Worm (Caenorhabditis elegans) whole organism, L2 larva: Measurements from ENCODE around the gene osm-5.

ENCODE experiments used
- C34F6.9 ChIP-seq: fragments of 150-350 bp; optimal IDR thresholded peaks from 2 replicates; lab custom pipeline; 2014; ENCODE audit warnings: missing biosample characterization, missing genetic modification characterization
- F13H6.1 ChIP-seq: sonication (generic microtip); optimal IDR thresholded peaks from 2 replicates; lab custom pipeline; 2016; ENCODE audit warnings: missing genetic modification characterization, missing compliant biosample characterization
- Y55F3AM.14 ChIP-seq: fragments of 200-800 bp; sonication (Bioruptor generic); optimal IDR thresholded peaks from 2 replicates; lab custom pipeline; 2018; ENCODE audit warnings: mild to moderate bottlenecking, missing genetic modification characterization, missing compliant biosample characterization
- ZK546.5 ChIP-seq: sonication (generic microtip); optimal IDR thresholded peaks from 2 replicates; lab custom pipeline; 2017; ENCODE audit warnings: missing biosample characterization, missing genetic modification characterization
- aly-2 ChIP-seq: fragments of 150-350 bp; optimal IDR thresholded peaks from 2 replicates; lab custom pipeline; 2014; ENCODE audit warnings: missing biosample characterization, missing genetic modification characterization
- ama-1 ChIP-seq: fragments of 150-350 bp; optimal IDR thresholded peaks from 2 replicates; lab custom pipeline; 2018; ENCODE audit warnings: inconsistent platforms
- blmp-1 ChIP-seq: sonication (generic microtip); optimal IDR thresholded peaks from 2 replicates; lab custom pipeline; 2017; ENCODE audit warnings: missing genetic modification characterization, mild to moderate bottlenecking, missing compliant biosample characterization, antibody characterized with exemption, moderate library complexity; ENCODE audit not compliant: insufficient read depth
- ceh-16 ChIP-seq: fragments of 150-350 bp; optimal IDR thresholded peaks from 2 replicates; lab custom pipeline; 2014; ENCODE audit warnings: missing biosample characterization, missing genetic modification characterization
- crh-2 ChIP-seq: sonication (generic microtip); optimal IDR thresholded peaks from 2 replicates; lab custom pipeline; 2017; ENCODE audit warnings: missing biosample characterization, missing genetic modification characterization
- dmd-4 ChIP-seq: sonication (generic microtip); optimal IDR thresholded peaks from 2 replicates; lab custom pipeline; 2017; ENCODE audit warnings: missing biosample characterization, missing genetic modification characterization
- elt-1 ChIP-seq: fragments of 150-350 bp; optimal IDR thresholded peaks from 2 replicates; lab custom pipeline; 2014; ENCODE audit warnings: missing biosample characterization, missing genetic modification characterization
- fos-1 ChIP-seq: fragments of 150-350 bp; optimal IDR thresholded peaks from 2 replicates; lab custom pipeline; 2014; ENCODE audit warnings: missing biosample characterization, missing genetic modification characterization
- gmeb-1 ChIP-seq: fragments of 150-350 bp; optimal IDR thresholded peaks from 2 replicates; lab custom pipeline; 2014; ENCODE audit warnings: missing biosample characterization, missing genetic modification characterization
- lin-11 ChIP-seq: fragments of 150-350 bp; sonication (generic microtip); optimal IDR thresholded peaks from 2 replicates; lab custom pipeline; 2014; ENCODE audit warnings: missing biosample characterization, missing genetic modification characterization, inconsistent platforms, mixed read lengths
- lin-13 ChIP-seq: fragments of 150-350 bp; optimal IDR thresholded peaks from 2 replicates; lab custom pipeline; 2014; ENCODE audit warnings: missing biosample characterization, missing genetic modification reagents, missing genetic modification characterization
- lin-39 ChIP-seq: fragments of 150-350 bp; optimal IDR thresholded peaks from 2 replicates; lab custom pipeline; 2014; ENCODE audit warnings: missing biosample characterization, missing genetic modification reagents, missing genetic modification characterization
- lsy-2 ChIP-seq, 2 experiments: fragments of 150-350 bp in 1 of 2; sonication (generic microtip) in 1 of 2; optimal IDR thresholded peaks; 2 replicates each; lab custom pipeline; 2014 to 2017; ENCODE audit warnings: missing biosample characterization in 2 of 2, missing genetic modification characterization in 2 of 2
- mab-5 ChIP-seq: fragments of 150-350 bp; optimal IDR thresholded peaks from 2 replicates; lab custom pipeline; 2014; ENCODE audit warnings: missing biosample characterization, missing genetic modification characterization
- mbf-1 ChIP-seq: sonication (generic microtip); optimal IDR thresholded peaks from 2 replicates; lab custom pipeline; 2017; ENCODE audit warnings: missing biosample characterization, missing genetic modification characterization
- nhr-10 ChIP-seq: sonication (generic microtip); optimal IDR thresholded peaks from 2 replicates; lab custom pipeline; 2017; ENCODE audit warnings: missing biosample characterization, missing genetic modification characterization
- nhr-12 ChIP-seq: fragments of 150-350 bp; optimal IDR thresholded peaks from 2 replicates; lab custom pipeline; 2014; ENCODE audit warnings: missing biosample characterization, missing genetic modification characterization
- nhr-129 ChIP-seq: fragments of 150-350 bp; optimal IDR thresholded peaks from 2 replicates; lab custom pipeline; 2014; ENCODE audit warnings: missing biosample characterization, missing genetic modification characterization
- nhr-21 ChIP-seq: fragments of 150-350 bp; optimal IDR thresholded peaks from 2 replicates; lab custom pipeline; 2014; ENCODE audit warnings: missing biosample characterization, missing genetic modification characterization
- nhr-237 ChIP-seq: fragments of 150-350 bp; optimal IDR thresholded peaks from 2 replicates; lab custom pipeline; 2014; ENCODE audit warnings: missing biosample characterization, missing genetic modification characterization
- nhr-25 ChIP-seq: fragments of 150-350 bp; sonication (generic microtip); optimal IDR thresholded peaks from 3 replicates; lab custom pipeline; 2014; ENCODE audit warnings: missing biosample characterization, missing genetic modification characterization
- nhr-77 ChIP-seq: fragments of 150-350 bp; optimal IDR thresholded peaks from 2 replicates; lab custom pipeline; 2014; ENCODE audit warnings: missing biosample characterization, missing genetic modification characterization
- peb-1 ChIP-seq: fragments of 150-350 bp; optimal IDR thresholded peaks from 2 replicates; lab custom pipeline; 2014; ENCODE audit warnings: missing biosample characterization, missing genetic modification characterization
- sem-4 ChIP-seq: fragments of 150-350 bp; optimal IDR thresholded peaks from 2 replicates; lab custom pipeline; 2014; ENCODE audit warnings: missing biosample characterization, missing genetic modification reagents, missing genetic modification characterization
- skn-1 ChIP-seq: sonication (generic microtip); optimal IDR thresholded peaks from 2 replicates; lab custom pipeline; 2017; ENCODE audit warnings: missing biosample characterization, missing genetic modification characterization
- sma-3 ChIP-seq: sonication (generic microtip); optimal IDR thresholded peaks from 2 replicates; lab custom pipeline; 2016; ENCODE audit warnings: missing genetic modification reagents, missing genetic modification characterization, missing compliant biosample characterization
- snpc-4 ChIP-seq: fragments of 150-350 bp; optimal IDR thresholded peaks from 2 replicates; lab custom pipeline; 2014; ENCODE audit warnings: missing biosample characterization, missing genetic modification characterization
- unc-55 ChIP-seq: fragments of 150-350 bp; sonication (generic microtip); optimal IDR thresholded peaks from 3 replicates; lab custom pipeline; 2014; ENCODE audit warnings: missing biosample characterization, missing genetic modification reagents, missing genetic modification characterization
- unc-62 ChIP-seq: fragments of 150-350 bp; optimal IDR thresholded peaks from 2 replicates; lab custom pipeline; 2014; ENCODE audit warnings: missing biosample characterization, missing genetic modification reagents, missing genetic modification characterization
- zag-1 ChIP-seq: fragments of 150-350 bp; optimal IDR thresholded peaks from 2 replicates; lab custom pipeline; 2014; ENCODE audit warnings: missing biosample characterization, missing genetic modification characterization
- ztf-4 ChIP-seq: fragments of 150-350 bp; optimal IDR thresholded peaks from 2 replicates; lab custom pipeline; 2014; ENCODE audit warnings: missing biosample characterization, missing genetic modification characterization

The osm-5 gene

DNA sequence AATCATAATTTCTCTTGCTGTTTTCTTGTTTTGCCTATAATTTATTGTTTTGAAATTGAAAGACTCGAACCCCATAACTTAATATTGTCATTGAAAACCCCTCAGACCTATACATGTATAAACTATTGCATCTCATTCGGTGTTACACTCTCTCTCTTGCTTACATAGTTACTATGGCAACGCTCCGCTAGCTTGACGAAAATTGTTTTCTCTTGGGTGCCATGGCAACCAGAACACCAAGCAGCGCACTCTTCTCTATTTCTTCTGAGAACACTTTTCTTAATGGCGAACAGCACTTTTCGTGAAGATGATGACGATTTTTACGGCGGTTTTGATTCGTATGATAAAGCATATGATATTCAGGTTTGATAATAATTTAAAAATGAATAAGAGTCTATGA, at the start of gene osm-5:
Gene osm-5, plus strand, starts transcription at position 268 of the 400 bp plus-strand sequence.
- TF ChIP-seq nhr-10 (tag; lab: Kevin White, UChicago) = no peak
- TF ChIP-seq sma-3 (GFP tag; lab: Kevin White, UChicago) = no peak
- TF ChIP-seq nhr-25 (tag; lab: Kevin White, UChicago) = no peak
- no peak for TF ChIP-seq unc-62 (GFP tag; lab: Kevin White, UChicago)
- no peak for TF ChIP-seq ztf-4
- TF ChIP-seq sem-4 (tag; lab: Kevin White, UChicago) = no peak
- no peak for TF ChIP-seq mab-5 (tag; lab: Kevin White, UChicago)
- no peak for TF ChIP-seq ama-1 (lab: Kevin White, UChicago)
- no peak for TF ChIP-seq ZK546.5 (tag; lab: Kevin White, UChicago)
- TF ChIP-seq lin-39 (tag; lab: Kevin White, UChicago) = no peak
- no peak for TF ChIP-seq aly-2 (tag; lab: Kevin White, UChicago)
- TF ChIP-seq peb-1 (tag; lab: Kevin White, UChicago) = no peak

DNA sequence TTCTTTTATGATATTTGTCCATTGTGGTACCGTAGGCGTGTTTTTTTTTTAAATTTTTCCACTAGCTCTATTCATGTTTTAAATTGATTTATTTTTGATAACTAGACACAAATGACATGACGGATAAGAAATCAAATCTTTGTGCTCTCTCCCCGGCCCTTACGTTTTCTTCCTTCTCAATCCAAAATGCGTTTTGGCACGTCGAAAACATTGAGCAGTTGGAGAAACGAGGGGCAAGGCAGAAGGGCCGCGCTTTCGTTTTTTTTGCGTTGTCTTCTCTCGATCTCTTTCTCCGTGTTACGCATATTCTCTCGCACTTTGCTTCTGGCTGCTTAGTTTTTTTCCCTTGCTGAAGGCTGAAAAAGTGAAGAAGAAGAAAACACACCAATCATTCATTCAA, 45.0 kb upstream of the osm-5 start:
- TF ChIP-seq peb-1 (tag; lab: Kevin White, UChicago) (no peak), lin-11 (tag; lab: Kevin White, UChicago) (peak; percentile 18), sem-4 (tag; lab: Kevin White, UChicago) (peak; percentile 5), lsy-2 (tag; optimal IDR thresholded peaks at IDR 0.05; lab: Kevin White, UChicago) (peak in 1 of 2 experiments; percentile 24)

DNA sequence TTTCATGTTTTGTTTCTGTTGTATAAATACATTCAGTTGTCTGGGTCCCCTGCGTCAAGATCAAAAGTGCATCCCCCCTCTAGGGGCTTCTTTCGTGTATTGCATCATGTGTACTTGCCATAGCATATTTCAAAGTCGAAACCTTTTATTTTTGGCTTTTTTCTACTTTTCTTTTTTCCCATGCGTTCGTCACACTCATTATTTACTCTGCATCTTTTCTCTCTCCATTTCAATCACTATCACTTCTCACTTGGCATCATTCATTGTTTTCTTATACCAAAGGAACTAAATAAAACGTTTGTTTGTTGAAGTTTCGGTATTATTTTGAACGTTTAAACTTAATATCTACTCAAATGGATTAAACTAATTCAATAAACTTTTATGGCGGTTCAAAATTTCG, 44.5 kb upstream of the osm-5 start:
- peak; percentile 24 for TF ChIP-seq unc-55 (GFP tag; lab: Kevin White, UChicago)
- TF ChIP-seq ztf-4 = no peak
- TF ChIP-seq F13H6.1 (tag; lab: Kevin White, UChicago) = peak; percentile 9
- no peak for TF ChIP-seq elt-1 (tag; lab: Kevin White, UChicago)
- TF ChIP-seq unc-62 (GFP tag; lab: Kevin White, UChicago) = no peak
- no peak for TF ChIP-seq lin-39 (tag; lab: Kevin White, UChicago)
- no peak for TF ChIP-seq ZK546.5 (tag; lab: Kevin White, UChicago)
- peak; percentile 18 for TF ChIP-seq zag-1 (tag; lab: Kevin White, UChicago)
- TF ChIP-seq gmeb-1 = no peak
- no peak for TF ChIP-seq sem-4 (tag; lab: Kevin White, UChicago)
- TF ChIP-seq nhr-129 = peak; percentile 33
- TF ChIP-seq dmd-4 = no peak
- TF ChIP-seq ama-1 (lab: Kevin White, UChicago) = no peak
- TF ChIP-seq fos-1 = no peak
- no peak for TF ChIP-seq Y55F3AM.14
- no peak for TF ChIP-seq nhr-21
- TF ChIP-seq crh-2 (tag; lab: Kevin White, UChicago) = peak; percentile 28
- no peak for TF ChIP-seq nhr-237
- no peak for TF ChIP-seq mbf-1 (tag; lab: Kevin White, UChicago)
- peak; percentile 12 for TF ChIP-seq C34F6.9 (tag; lab: Kevin White, UChicago)
- TF ChIP-seq lsy-2 (tag; optimal IDR thresholded peaks at IDR 0.05; lab: Kevin White, UChicago) = peak in 1 of 2 experiments; percentile 12

ce11 chrX:2940572-2940971, 43.5 kb upstream of the osm-5 start, which contains the start of gene pfk-1.1:
pfk-1.1 (plus strand) TSS chrX:2940872.
- TF ChIP-seq nhr-25 (tag; lab: Kevin White, UChicago) = no peak
- no peak for TF ChIP-seq skn-1 (tag; lab: Kevin White, UChicago)
- no peak for TF ChIP-seq lin-13 (GFP tag; lab: Kevin White, UChicago)
- no peak for TF ChIP-seq C34F6.9 (tag; lab: Kevin White, UChicago)
- TF ChIP-seq F13H6.1 (tag; lab: Kevin White, UChicago) = no peak
- no peak for TF ChIP-seq zag-1 (tag; lab: Kevin White, UChicago)
- no peak for TF ChIP-seq nhr-77 (tag; lab: Kevin White, UChicago)
- no peak for TF ChIP-seq sem-4 (tag; lab: Kevin White, UChicago)
- TF ChIP-seq sma-3 (GFP tag; lab: Kevin White, UChicago) = no peak
- no peak for TF ChIP-seq nhr-21
- no peak for TF ChIP-seq Y55F3AM.14
- TF ChIP-seq ceh-16 (tag; lab: Kevin White, UChicago) = no peak
- TF ChIP-seq blmp-1 (tag; lab: Kevin White, UChicago) = no peak
- no peak for TF ChIP-seq aly-2 (tag; lab: Kevin White, UChicago)
- TF ChIP-seq nhr-12 (tag; lab: Kevin White, UChicago) = no peak

DNA sequence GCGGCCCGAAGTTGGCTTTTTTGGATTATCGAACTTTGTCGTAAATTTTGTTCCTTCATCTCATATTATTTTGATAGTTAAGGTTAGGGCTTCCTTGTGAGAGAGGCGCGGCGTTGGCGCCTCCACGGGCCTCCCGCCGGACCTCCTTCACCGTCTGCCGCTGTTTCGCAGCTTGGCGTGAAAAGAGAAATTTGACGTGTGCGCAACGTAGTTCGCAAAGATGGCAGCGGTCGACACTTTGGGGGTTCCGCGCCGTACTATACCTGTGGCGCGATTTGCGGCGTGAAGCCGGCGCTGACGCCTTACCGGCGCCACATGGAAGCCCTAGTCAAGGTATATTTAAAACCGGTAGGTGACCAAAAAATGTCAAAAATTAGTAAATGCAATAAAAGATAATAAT, 41.7 kb upstream of the osm-5 start:
- TF ChIP-seq Y55F3AM.14 (no peak), snpc-4 (tag; lab: Kevin White, UChicago) (peak; percentile 71)
- TF ChIP-seq, all 48 proteins: peak for 1
